Fruit fly (Drosophila melanogaster): ENCODE measurements around the gene Or10a.

The Or10a gene

DNA sequence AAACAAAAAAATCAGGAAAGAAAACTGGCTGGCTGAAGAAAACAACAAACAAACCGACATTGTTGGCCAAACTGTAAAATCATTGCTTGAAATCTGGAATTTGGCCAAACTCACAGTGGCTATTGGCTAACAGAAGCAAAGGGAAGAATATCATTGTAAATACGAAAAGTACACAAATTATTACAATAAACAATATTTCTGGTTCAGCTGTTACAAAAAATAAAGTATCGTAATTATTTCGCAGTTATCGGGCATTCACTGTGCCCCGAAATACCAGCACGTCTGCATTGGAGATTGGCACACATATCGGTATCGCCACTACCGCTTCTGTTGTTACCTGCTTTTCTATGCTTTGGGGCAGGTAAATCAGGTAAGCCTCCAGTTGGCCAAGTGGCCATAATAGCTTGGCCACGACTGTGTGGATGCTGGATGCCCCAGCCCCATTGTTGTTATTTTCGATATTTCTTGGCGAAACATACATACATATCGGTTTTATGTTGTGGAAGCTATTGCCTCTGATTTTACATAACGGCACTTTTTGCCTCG, 33.9 kb upstream of the Or10a start (continued):
- no peak for TF ChIP-seq CG8359 (GFP tag; optimal IDR thresholded peaks at IDR 0.05; ENCODE audit: borderline replicate concordance)
- no peak for TF ChIP-seq CG9609 (GFP tag; optimal IDR thresholded peaks at IDR 0.05)
- TF ChIP-seq Lhr (GFP tag; optimal IDR thresholded peaks at IDR 0.05) = no peak
- TF ChIP-seq mirr (GFP tag; optimal IDR thresholded peaks at IDR 0.05) = peak; percentile 17
- TF ChIP-seq dmrt99B (tag; optimal IDR thresholded peaks at IDR 0.05) = peak; percentile 66
- TF ChIP-seq pum (GFP tag; optimal IDR thresholded peaks at IDR 0.05) = no peak
- TF ChIP-seq Pdp1 (GFP tag; optimal IDR thresholded peaks at IDR 0.05) = peak; percentile 18 to 39
- TF ChIP-seq CG12942 (GFP tag; optimal IDR thresholded peaks at IDR 0.05) = no peak
- TF ChIP-seq CG7839 (tag; optimal IDR thresholded peaks at IDR 0.05) = peak; percentile 60
- TF ChIP-seq Mrtf (GFP tag; IDR thresholded peaks at IDR 0.05) = 0 out of 3 replicates have a peak, but pooled peaks have one; percentile 54
- TF ChIP-seq CG12659 (GFP tag; optimal IDR thresholded peaks at IDR 0.05) = peak; percentile 31
- no peak for TF ChIP-seq Atf3 (GFP tag; optimal IDR thresholded peaks at IDR 0.05)
- TF ChIP-seq fu2 (GFP tag; optimal IDR thresholded peaks at IDR 0.05) = peak; percentile 19
- TF ChIP-seq CG10209 (GFP tag; optimal IDR thresholded peaks at IDR 0.05) = peak; percentile 12
- peak; percentile 11 for TF ChIP-seq org-1 (GFP tag; optimal IDR thresholded peaks at IDR 0.05)
- peak in 1 of 2 experiments; percentile 22 for TF ChIP-seq chif (GFP tag; optimal IDR thresholded peaks at IDR 0.05)
- no peak for TF ChIP-seq ATbp (GFP tag; optimal IDR thresholded peaks at IDR 0.05)
- no peak for TF ChIP-seq CG10431 (GFP tag; optimal IDR thresholded peaks at IDR 0.05)
- peak; percentile 74 for TF ChIP-seq CG14441 (GFP tag; IDR thresholded peaks at IDR 0.05)
- no peak; the same call in 2 of the 3 replicates for TF ChIP-seq ken (GFP tag; IDR thresholded peaks at IDR 0.05)
- TF ChIP-seq CG10274 (GFP tag; optimal IDR thresholded peaks at IDR 0.05) = peak; percentile 9
- no peak for TF ChIP-seq CG6254 (GFP tag; optimal IDR thresholded peaks at IDR 0.05)
- TF ChIP-seq Lpt (GFP tag; optimal IDR thresholded peaks at IDR 0.05) = no peak
- TF ChIP-seq CG7372 (GFP tag; IDR thresholded peaks at IDR 0.05) = peak; percentile 58; the same call in 1 of the 2 replicates
- peak; percentile 30 for TF ChIP-seq CG4854 (GFP tag; optimal IDR thresholded peaks at IDR 0.05)
- TF ChIP-seq CG8281 (tag; optimal IDR thresholded peaks at IDR 0.05) = no peak
- no peak for TF ChIP-seq Abd-B (GFP tag; optimal IDR thresholded peaks at IDR 0.05)
- TF ChIP-seq CG34376 (GFP tag; optimal IDR thresholded peaks at IDR 0.05) = no peak
- no peak for TF ChIP-seq B-H2 (GFP tag; optimal IDR thresholded peaks at IDR 0.05)
- peak; percentile 19 for TF ChIP-seq cwo (GFP tag; optimal IDR thresholded peaks at IDR 0.05)
- TF ChIP-seq CG2199 (GFP tag; IDR thresholded peaks at IDR 0.05) = no peak
- TF ChIP-seq ase (GFP tag; IDR thresholded peaks at IDR 0.05) = peak; percentile 54; the same call in 2 of the 3 replicates
- no peak for TF ChIP-seq Nf-YA (GFP tag; IDR thresholded peaks at IDR 0.05)
- TF ChIP-seq salm (tag; optimal IDR thresholded peaks at IDR 0.05) = no peak
- peak; percentile 21 for TF ChIP-seq tin (GFP tag; optimal IDR thresholded peaks at IDR 0.05)
- no peak for TF ChIP-seq CG33213 (GFP tag; optimal IDR thresholded peaks at IDR 0.05)
- TF ChIP-seq exex (tag; optimal IDR thresholded peaks at IDR 0.05) = no peak
- no peak for TF ChIP-seq gcm (GFP tag; optimal IDR thresholded peaks at IDR 0.05)
- TF ChIP-seq Oaz (GFP tag; IDR thresholded peaks at IDR 0.05) = 0 out of 2 replicates have a peak, but pooled peaks have one; percentile 42
- peak; percentile 32 for TF ChIP-seq Fer2 (tag; optimal IDR thresholded peaks at IDR 0.05)
- TF ChIP-seq CG14667 (GFP tag; IDR thresholded peaks at IDR 0.05) = peak; percentile 55
- peak; percentile 53 for TF ChIP-seq Oli (tag; optimal IDR thresholded peaks at IDR 0.05)
- no peak for TF ChIP-seq abd-A (tag; optimal IDR thresholded peaks at IDR 0.05)
- TF ChIP-seq Sry-β (GFP tag; optimal IDR thresholded peaks at IDR 0.05) = no peak
- peak; percentile 60; the same call in 1 of the 2 replicates for TF ChIP-seq CG11085 (GFP tag; IDR thresholded peaks at IDR 0.05)
- TF ChIP-seq D19B (GFP tag; optimal IDR thresholded peaks at IDR 0.05) = no peak
- TF ChIP-seq CG6683 (GFP tag; optimal IDR thresholded peaks at IDR 0.05) = no peak
- no peak for TF ChIP-seq Side (GFP tag; optimal IDR thresholded peaks at IDR 0.05)
- no peak for TF ChIP-seq ab (GFP tag; optimal IDR thresholded peaks at IDR 0.05)
- TF ChIP-seq dati (GFP tag; IDR thresholded peaks at IDR 0.05) = no peak
